Fruit fly (Drosophila melanogaster) whole organism, embryonic: ENCODE measurements around the gene deltaCOP.

Experiments used
- B-H2 ChIP-seq: fragments of 200-800 bp; sonication (Bioruptor generic); optimal IDR thresholded peaks from 2 replicates; lab custom pipeline; 2018; ENCODE audit warnings: missing biosample characterization, mild to moderate bottlenecking, missing genetic modification characterization
- Bdp1 ChIP-seq: fragments of 200-800 bp; sonication (Bioruptor generic); optimal IDR thresholded peaks from 3 replicates; lab custom pipeline; 2016; ENCODE audit warnings: missing biosample characterization, missing genetic modification characterization
- CG10321 ChIP-seq: fragments of 200-800 bp; sonication (Bioruptor generic); IDR thresholded peaks from 2 replicates; pipeline ENCODE4 v1.3.6; 2022; ENCODE audit warnings: missing biosample characterization, missing genetic modification characterization
- CG12155 ChIP-seq: fragments of 200-800 bp; sonication (Bioruptor generic); optimal IDR thresholded peaks from 3 replicates; lab custom pipeline; 2016; ENCODE audit warnings: missing biosample characterization, missing genetic modification characterization
- CG13894 ChIP-seq: fragments of 200-800 bp; sonication (Bioruptor generic); optimal IDR thresholded peaks from 3 replicates; lab custom pipeline; 2018; ENCODE audit warnings: missing biosample characterization, mild to moderate bottlenecking, missing genetic modification characterization, moderate library complexity
- CG15696 ChIP-seq: fragments of 200-800 bp; sonication (Bioruptor generic); optimal IDR thresholded peaks from 2 replicates; lab custom pipeline; 2019; ENCODE audit warnings: missing biosample characterization, mild to moderate bottlenecking, missing genetic modification characterization, moderate library complexity
- CG16813 ChIP-seq: fragments of 200-800 bp; sonication (Bioruptor generic); IDR thresholded peaks from 3 replicates; pipeline ENCODE4 v1.3.6; 2022; ENCODE audit warnings: missing biosample characterization, missing genetic modification characterization; ENCODE audit not compliant: partially characterized antibody
- CG16815 ChIP-seq: fragments of 200-800 bp; sonication (Bioruptor generic); optimal IDR thresholded peaks from 3 replicates; lab custom pipeline; 2017; ENCODE audit warnings: missing biosample characterization, mild to moderate bottlenecking, missing genetic modification characterization
- CG16863 ChIP-seq: fragments of 200-800 bp; sonication (Bioruptor generic); optimal IDR thresholded peaks from 3 replicates; lab custom pipeline; 2016; ENCODE audit warnings: missing biosample characterization, missing genetic modification characterization
- CG17186 ChIP-seq: fragments of 200-800 bp; sonication (Bioruptor generic); optimal IDR thresholded peaks from 3 replicates; lab custom pipeline; 2017; ENCODE audit warnings: missing biosample characterization, missing genetic modification reagents, missing genetic modification characterization
- CG1792 ChIP-seq: fragments of 200-800 bp; sonication (Bioruptor generic); optimal IDR thresholded peaks from 2 replicates; lab custom pipeline; 2016; ENCODE audit warnings: missing biosample characterization, missing genetic modification characterization
- CG18476 ChIP-seq: fragments of 200-800 bp; sonication (Bioruptor generic); optimal IDR thresholded peaks from 2 replicates; lab custom pipeline; 2016; ENCODE audit warnings: missing biosample characterization, mild to moderate bottlenecking, missing genetic modification characterization
- CG18599 ChIP-seq: fragments of 200-800 bp; sonication (Bioruptor generic); optimal IDR thresholded peaks from 3 replicates; lab custom pipeline; 2017; ENCODE audit warnings: missing biosample characterization, missing genetic modification characterization, mild to moderate bottlenecking, moderate library complexity, missing genetic modification reagents
- CG3065 ChIP-seq: fragments of 200-800 bp; sonication (Bioruptor generic); optimal IDR thresholded peaks from 2 replicates; lab custom pipeline; 2016; ENCODE audit warnings: missing biosample characterization, missing genetic modification characterization
- CG3163 ChIP-seq: fragments of 200-800 bp; sonication (Bioruptor generic); optimal IDR thresholded peaks from 3 replicates; lab custom pipeline; 2016; ENCODE audit warnings: missing biosample characterization, missing genetic modification characterization
- CG4404 ChIP-seq: fragments of 200-800 bp; sonication (Bioruptor generic); IDR thresholded peaks from 2 replicates; pipeline ENCODE4 v1.3.6; 2022; ENCODE audit warnings: missing biosample characterization, missing genetic modification characterization
- CG4617 ChIP-seq: fragments of 200-800 bp; sonication (Bioruptor generic); optimal IDR thresholded peaks from 3 replicates; lab custom pipeline; 2016; ENCODE audit warnings: missing biosample characterization, missing genetic modification characterization, borderline replicate concordance
- CG4707 ChIP-seq: fragments of 200-800 bp; sonication (Bioruptor generic); optimal IDR thresholded peaks from 2 replicates; lab custom pipeline; 2018; ENCODE audit warnings: missing biosample characterization, mild to moderate bottlenecking, missing genetic modification characterization, moderate library complexity
- CG6813 ChIP-seq: fragments of 200-800 bp; sonication (Bioruptor generic); optimal IDR thresholded peaks from 2 replicates; lab custom pipeline; 2017; ENCODE audit warnings: missing biosample characterization, missing genetic modification characterization, mild to moderate bottlenecking, moderate library complexity, missing genetic modification reagents
- CG7556 ChIP-seq: fragments of 200-800 bp; sonication (Bioruptor generic); optimal IDR thresholded peaks from 2 replicates; lab custom pipeline; 2017; ENCODE audit warnings: missing biosample characterization, mild to moderate bottlenecking, missing genetic modification characterization
- CG9215 ChIP-seq: fragments of 200-800 bp; sonication (Bioruptor generic); IDR thresholded peaks from 2 replicates; pipeline ENCODE4 v1.3.6; 2022; ENCODE audit warnings: missing biosample characterization, missing genetic modification characterization
- CkIIα-i1 ChIP-seq: fragments of 200-800 bp; sonication (Bioruptor generic); IDR thresholded peaks from 2 replicates; pipeline ENCODE4 v1.3.6; 2022; ENCODE audit warnings: missing biosample characterization, missing genetic modification characterization
- Dip2 ChIP-seq: fragments of 200-800 bp; sonication (Bioruptor generic); IDR thresholded peaks from 2 replicates; pipeline ENCODE4 v1.3.6; 2022; ENCODE audit warnings: missing biosample characterization, missing genetic modification characterization
- HHEX ChIP-seq: fragments of 200-800 bp; sonication (Bioruptor generic); optimal IDR thresholded peaks from 3 replicates; lab custom pipeline; 2017; ENCODE audit warnings: missing biosample characterization, mild to moderate bottlenecking, missing genetic modification characterization, missing genetic modification reagents
- HmgZ ChIP-seq: fragments of 200-800 bp; sonication (Bioruptor generic); optimal IDR thresholded peaks from 2 replicates; lab custom pipeline; 2018; ENCODE audit warnings: missing biosample characterization, mild to moderate bottlenecking, missing genetic modification characterization
- Hr3 ChIP-seq: fragments of 200-800 bp; sonication (Bioruptor generic); optimal IDR thresholded peaks from 3 replicates; lab custom pipeline; 2016; ENCODE audit warnings: missing biosample characterization, missing genetic modification characterization
- Hr51 ChIP-seq, 2 experiments: fragments of 200-800 bp; sonication (Bioruptor generic); optimal IDR thresholded peaks; 2 replicates in 1 of 2; 3 replicates in 1 of 2; lab custom pipeline; 2016 to 2018; ENCODE audit warnings: missing biosample characterization in 2 of 2, missing genetic modification characterization in 2 of 2, mild to moderate bottlenecking in 1 of 2, moderate library complexity in 1 of 2
- Kr ChIP-seq: fragments of 200-800 bp; sonication (Bioruptor generic); optimal IDR thresholded peaks from 2 replicates; lab custom pipeline; 2017; ENCODE audit warnings: missing biosample characterization, mild to moderate bottlenecking, missing genetic modification characterization
- Lim3 ChIP-seq: fragments of 200-800 bp; sonication (Bioruptor generic); IDR thresholded peaks from 2 replicates; pipeline ENCODE4 v1.3.6; 2022; ENCODE audit warnings: missing biosample characterization, missing genetic modification characterization
- MTF-1 ChIP-seq: fragments of 200-800 bp; sonication (Bioruptor generic); optimal IDR thresholded peaks from 2 replicates; lab custom pipeline; 2018; ENCODE audit warnings: missing biosample characterization, mild to moderate bottlenecking, missing genetic modification characterization, borderline replicate concordance
- Meics ChIP-seq: fragments of 200-800 bp; sonication (Bioruptor generic); optimal IDR thresholded peaks from 2 replicates; lab custom pipeline; 2017; ENCODE audit warnings: missing biosample characterization, mild to moderate bottlenecking, missing genetic modification characterization
- NFAT ChIP-seq: fragments of 200-800 bp; sonication (Bioruptor generic); IDR thresholded peaks from 2 replicates; pipeline ENCODE4 v1.3.6; 2022; ENCODE audit warnings: missing biosample characterization, missing genetic modification characterization
- NK7.1 ChIP-seq: fragments of 200-800 bp; sonication (Bioruptor generic); optimal IDR thresholded peaks from 3 replicates; lab custom pipeline; 2016; ENCODE audit warnings: missing biosample characterization, missing genetic modification characterization
- Nf-YC ChIP-seq: fragments of 200-800 bp; optimal IDR thresholded peaks from 3 replicates; lab custom pipeline; 2019; ENCODE audit warnings: missing biosample characterization, mild to moderate bottlenecking, missing genetic modification characterization, moderate library complexity
- NfI ChIP-seq: fragments of 200-800 bp; sonication (Bioruptor generic); optimal IDR thresholded peaks from 3 replicates; lab custom pipeline; 2018; ENCODE audit warnings: missing biosample characterization, mild to moderate bottlenecking, missing genetic modification characterization, moderate library complexity
- PHDP ChIP-seq: fragments of 200-800 bp; sonication (Bioruptor generic); optimal IDR thresholded peaks from 3 replicates; lab custom pipeline; 2018; ENCODE audit warnings: missing biosample characterization, mild to moderate bottlenecking, missing genetic modification characterization, moderate library complexity
- Ptx1 ChIP-seq: fragments of 200-800 bp; sonication (Bioruptor generic); IDR thresholded peaks from 2 replicates; pipeline ENCODE4 v1.3.6; 2022; ENCODE audit warnings: missing biosample characterization, missing genetic modification characterization
- TFAM ChIP-seq: fragments of 200-800 bp; sonication (Bioruptor generic); optimal IDR thresholded peaks from 2 replicates; lab custom pipeline; 2017; ENCODE audit warnings: missing biosample characterization, missing genetic modification characterization, inconsistent platforms
- Trl ChIP-seq, 3 experiments: fragments of >200 bp in 2 of 3; fragments of 200-800 bp in 1 of 3; sonication (Bioruptor generic) in 1 of 3; optimal IDR thresholded peaks; 2 replicates in 1 of 3; 3 replicates in 2 of 3; lab custom pipeline; 2016 to 2017; ENCODE audit warnings: missing biosample characterization in 1 of 3, missing genetic modification characterization in 1 of 3
- abd-A ChIP-seq: fragments of 200-800 bp; sonication (Bioruptor generic); optimal IDR thresholded peaks from 3 replicates; lab custom pipeline; 2019; ENCODE audit warnings: missing biosample characterization, mild to moderate bottlenecking, missing genetic modification characterization, moderate library complexity
- bowl ChIP-seq: fragments of 200-800 bp; sonication (Bioruptor generic); IDR thresholded peaks from 2 replicates; pipeline ENCODE4 v1.3.6; 2022; ENCODE audit warnings: missing biosample characterization, missing genetic modification characterization
- ci ChIP-seq: fragments of 200-800 bp; sonication (Bioruptor generic); IDR thresholded peaks from 3 replicates; pipeline ENCODE4 v1.3.6; 2022; ENCODE audit warnings: missing biosample characterization, missing genetic modification characterization
- dmrt99B ChIP-seq: fragments of 200-800 bp; sonication (Bioruptor generic); optimal IDR thresholded peaks from 2 replicates; lab custom pipeline; 2018; ENCODE audit warnings: missing biosample characterization, mild to moderate bottlenecking, missing genetic modification characterization, moderate library complexity
- dysf ChIP-seq: fragments of 200-800 bp; sonication (Bioruptor generic); IDR thresholded peaks from 3 replicates; pipeline ENCODE4 v1.3.6; 2022; ENCODE audit warnings: missing biosample characterization, missing genetic modification characterization
- fd3F ChIP-seq: fragments of 200-800 bp; sonication (Bioruptor generic); optimal IDR thresholded peaks from 2 replicates; lab custom pipeline; 2018; ENCODE audit warnings: missing biosample characterization, mild to moderate bottlenecking, missing genetic modification characterization, moderate library complexity
- gsb-n ChIP-seq: fragments of 200-800 bp; sonication (Bioruptor generic); optimal IDR thresholded peaks from 3 replicates; lab custom pipeline; 2018; ENCODE audit warnings: missing biosample characterization, mild to moderate bottlenecking, missing genetic modification characterization
- phol ChIP-seq: fragments of 200-800 bp; sonication (Bioruptor generic); optimal IDR thresholded peaks from 3 replicates; lab custom pipeline; 2018; ENCODE audit warnings: missing biosample characterization, mild to moderate bottlenecking, missing genetic modification characterization, moderate library complexity
- vnd ChIP-seq: fragments of 200-800 bp; sonication (Bioruptor generic); IDR thresholded peaks from 3 replicates; pipeline ENCODE4 v1.3.6; 2022; ENCODE audit warnings: missing biosample characterization, missing genetic modification characterization; ENCODE audit not compliant: partially characterized antibody
- zen ChIP-seq: fragments of 200-800 bp; sonication (Bioruptor generic); optimal IDR thresholded peaks from 3 replicates; lab custom pipeline; 2018; ENCODE audit warnings: missing biosample characterization, mild to moderate bottlenecking, missing genetic modification characterization, moderate library complexity

Gene deltaCOP

DNA sequence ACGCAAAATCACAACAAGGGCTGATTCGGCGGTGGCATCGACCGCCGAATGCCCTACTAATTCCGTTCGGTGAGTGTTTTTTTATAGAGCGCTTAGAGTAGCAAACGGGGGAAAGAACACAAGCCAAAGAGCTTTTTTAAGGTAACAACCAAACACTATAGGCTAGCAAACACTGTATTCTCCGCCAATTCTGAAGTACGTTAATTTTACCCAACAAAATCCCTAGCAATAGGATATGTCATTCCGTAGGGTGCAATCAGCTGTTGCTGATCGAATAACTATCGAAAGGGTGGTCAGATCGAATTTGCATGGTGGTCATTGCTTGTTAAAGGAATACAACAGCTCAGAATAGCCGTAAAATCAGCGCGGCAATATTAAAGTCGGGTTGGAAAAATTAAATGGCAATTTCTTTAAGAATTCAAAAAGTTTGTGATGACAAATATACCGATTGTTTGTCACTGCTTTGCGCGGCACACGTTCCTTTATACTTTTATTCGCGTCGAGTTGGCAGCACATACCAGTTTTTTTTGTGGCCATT lies 46.2 kb upstream of the deltaCOP start, which contains the start of gene mip130:
Gene mip130, plus strand, starts transcription at position 513 of the 538 bp plus-strand sequence.
- TF ChIP-seq PHDP (tag; lab: Kevin White, UChicago) (peak; percentile 41), CG3065 (no peak), dmrt99B (no peak), abd-A (no peak), NfI (GFP tag; lab: Kevin White, UChicago) (peak; percentile 46), Hr51 (GFP tag; optimal IDR thresholded peaks at IDR 0.05; lab: Kevin White, UChicago) (peak in 1 of 2 experiments; percentile 51), zen (no peak), NFAT (GFP tag; lab: Robert Waterston, UW) (peak; percentile 32; the same call in 1 of the 2 replicates), CG1792 (no peak), CG4617 (GFP tag; lab: Kevin White, UChicago) (peak; percentile 46), CG6813 (GFP tag; lab: Kevin White, UChicago) (no peak), Bdp1 (no peak), dysf (GFP tag; lab: Robert Waterston, UW) (peak; percentile 69), TFAM (GFP tag; lab: Kevin White, UChicago) (no peak), CG4404 (GFP tag; lab: Robert Waterston, UW) (peak; percentile 8; the same call in 1 of the 2 replicates), CG16815 (GFP tag; lab: Kevin White, UChicago) (no peak), vnd (peak; percentile 67; the same call in 2 of the 3 replicates), phol (tag; lab: Kevin White, UChicago) (peak; percentile 40), CG9215 (0 out of 2 replicates have a peak, but pooled peaks have one; percentile 32), ci (GFP tag; lab: Robert Waterston, UW) (no peak), Dip2 (GFP tag; lab: Robert Waterston, UW) (no peak), Hr3 (GFP tag; lab: Kevin White, UChicago) (peak; percentile 52), CG16863 (GFP tag; lab: Kevin White, UChicago) (no peak), gsb-n (tag; lab: Kevin White, UChicago) (peak; percentile 25), bowl (GFP tag; lab: Robert Waterston, UW) (no peak), NK7.1 (GFP tag; lab: Kevin White, UChicago) (no peak), Ptx1 (peak; percentile 54), CG10321 (no peak), CG16813 (GFP tag; lab: Robert Waterston, UW) (peak; percentile 77), CG12155 (GFP tag; lab: Kevin White, UChicago) (peak; percentile 38), Lim3 (GFP tag; lab: Robert Waterston, UW) (no peak), MTF-1 (GFP tag; lab: Kevin White, UChicago) (no peak), Meics (GFP tag; lab: Kevin White, UChicago) (peak; percentile 57), CG3163 (no peak), CG7556 (GFP tag; lab: Kevin White, UChicago) (peak; percentile 51), fd3F (GFP tag; lab: Kevin White, UChicago) (peak; percentile 34), Kr (no peak), CkIIα-i1 (GFP tag; lab: Robert Waterston, UW) (no peak), CG4707 (GFP tag; lab: Kevin White, UChicago) (no peak), CG17186 (GFP tag; lab: Kevin White, UChicago) (peak; percentile 7), CG13894 (tag; lab: Kevin White, UChicago) (no peak), CG18599 (peak; percentile 54), CG15696 (tag; lab: Kevin White, UChicago) (peak; percentile 40), HHEX (GFP tag; lab: Kevin White, UChicago) (peak; percentile 50), B-H2 (peak; percentile 0), HmgZ (tag; lab: Kevin White, UChicago) (peak; percentile 31), Nf-YC (tag; lab: Kevin White, UChicago) (peak; percentile 47), CG18476 (GFP tag; lab: Kevin White, UChicago) (peak; percentile 12), Trl (optimal IDR thresholded peaks at IDR 0.05; lab: Kevin White, UChicago) (no peak), Trl (GFP tag; optimal IDR thresholded peaks at IDR 0.05; lab: Kevin White, UChicago) (peak; percentile 55)
